Worm (Caenorhabditis elegans): ENCODE data around the gene iars-1.

- TF ChIP-seq tbx-11 (GFP tag; IDR thresholded peaks at IDR 0.05) (no peak), ama-1 (optimal IDR thresholded peaks at IDR 0.05) (no peak), hnd-1 (tag; optimal IDR thresholded peaks at IDR 0.05) (no peak), scrt-1 (GFP tag; IDR thresholded peaks at IDR 0.05) (no peak), flt-1 (GFP tag; IDR thresholded peaks at IDR 0.05) (no peak), sea-1 (GFP tag; conservative IDR thresholded peaks at IDR 0.05) (no peak), tra-4 (tag; optimal IDR thresholded peaks at IDR 0.05) (no peak), hmg-4 (GFP tag; optimal IDR thresholded peaks at IDR 0.05) (no peak), hmbx-1 (tag; optimal IDR thresholded peaks at IDR 0.05) (no peak), pes-1 (GFP tag; IDR thresholded peaks at IDR 0.05) (no peak), aly-1 (tag; optimal IDR thresholded peaks at IDR 0.05) (no peak), tbx-37 (GFP tag; conservative IDR thresholded peaks at IDR 0.05) (no peak)
These were observed 26.5 kb downstream of the iars-1 start, which contains the start of gene R10H10.4 for ce11 chrIV:10394858-10395257.
